Worm (Caenorhabditis elegans) whole organism, L4/young adult: ENCODE results near the gene B0507.5.

Source experiments
- dao-5 ChIP-seq: sonication (generic microtip); optimal IDR thresholded peaks from 2 replicates; lab custom pipeline; 2016; ENCODE audit warnings: missing genotype, missing genetic modification characterization, moderate library complexity, missing compliant biosample characterization
- him-1 ChIP-seq: sonication (generic microtip); optimal IDR thresholded peaks from 2 replicates; lab custom pipeline; 2016; ENCODE audit warnings: missing genotype, missing genetic modification reagents, missing genetic modification characterization, missing compliant biosample characterization

- no peak for TF ChIP-seq dao-5
- no peak for TF ChIP-seq him-1
Observed at ce11 chrV:8782112-8782511, 28.6 kb downstream of the B0507.5 start.
